Fruit fly (Drosophila melanogaster) whole organism, wandering third instar larva: Measurements from ENCODE around the gene DnaJ-H.

Source experiments
- Abd-B ChIP-seq: fragments of >200 bp; optimal IDR thresholded peaks from 2 replicates; lab custom pipeline; 2017; ENCODE audit warnings: missing biosample characterization, missing genetic modification characterization
- CG32264 ChIP-seq: fragments of 200-800 bp; sonication (Bioruptor generic); optimal IDR thresholded peaks from 2 replicates; lab custom pipeline; 2016; ENCODE audit warnings: missing biosample characterization, missing genetic modification characterization
- CG9705 ChIP-seq: fragments of 200-800 bp; sonication (Bioruptor generic); optimal IDR thresholded peaks from 2 replicates; lab custom pipeline; 2018; ENCODE audit warnings: missing biosample characterization, mild to moderate bottlenecking, missing genetic modification characterization
- HLH106 ChIP-seq: fragments of 200-800 bp; optimal IDR thresholded peaks from 3 replicates; lab custom pipeline; 2019; ENCODE audit warnings: missing biosample characterization, mild to moderate bottlenecking, missing genetic modification characterization, moderate library complexity
- Hr78 ChIP-seq: fragments of >200 bp; optimal IDR thresholded peaks from 2 replicates; lab custom pipeline; 2017; ENCODE audit warnings: missing biosample characterization, missing genetic modification characterization
- Jra ChIP-seq: sonication (Bioruptor generic); optimal IDR thresholded peaks from 2 replicates; lab custom pipeline; 2016; ENCODE audit warnings: missing biosample characterization, missing genetic modification characterization
- N ChIP-seq: fragments of >200 bp; optimal IDR thresholded peaks from 2 replicates; lab custom pipeline; 2018; ENCODE audit warnings: missing biosample characterization, missing external identifiers, missing genetic modification characterization
- Rel ChIP-seq, 2 experiments: fragments of 200-800 bp; sonication (Bioruptor generic) in 1 of 2; optimal IDR thresholded peaks; 2 replicates in 1 of 2; 3 replicates in 1 of 2; lab custom pipeline; 2016 to 2019; ENCODE audit warnings: mild to moderate bottlenecking in 2 of 2, missing biosample characterization in 2 of 2, missing genetic modification characterization in 2 of 2, moderate library complexity in 1 of 2
- Vsx2 ChIP-seq: fragments of 200-300, 225-300 bp; sonication (Bioruptor generic); optimal IDR thresholded peaks from 2 replicates; lab custom pipeline; 2018; ENCODE audit warnings: missing biosample characterization, missing genetic modification characterization; ENCODE audit not compliant: partially characterized antibody
- br ChIP-seq: fragments of 200-800 bp; sonication (Bioruptor generic); optimal IDR thresholded peaks from 2 replicates; lab custom pipeline; 2016; ENCODE audit warnings: missing biosample characterization, missing genetic modification characterization
- dmrt93B ChIP-seq: fragments of 200-800 bp; sonication (Bioruptor generic); optimal IDR thresholded peaks from 2 replicates; lab custom pipeline; 2018; ENCODE audit warnings: missing biosample characterization, mild to moderate bottlenecking, missing genetic modification characterization
- dsf ChIP-seq: sonication (Bioruptor generic); optimal IDR thresholded peaks from 2 replicates; lab custom pipeline; 2016; ENCODE audit warnings: missing biosample characterization, missing genetic modification characterization, borderline replicate concordance
- ey ChIP-seq: fragments of 200-800 bp; sonication (Bioruptor generic); optimal IDR thresholded peaks from 2 replicates; lab custom pipeline; 2016; ENCODE audit warnings: missing biosample characterization, missing genetic modification characterization
- foxo ChIP-seq, 2 experiments: fragments of 200-800 bp; sonication (Bioruptor generic); optimal IDR thresholded peaks; 2 replicates in 1 of 2; 3 replicates in 1 of 2; lab custom pipeline; 2016 to 2017; ENCODE audit warnings: missing biosample characterization in 2 of 2, missing genetic modification characterization in 2 of 2
- fru ChIP-seq: fragments of 200-800 bp; sonication (Bioruptor generic); optimal IDR thresholded peaks from 3 replicates; lab custom pipeline; 2016; ENCODE audit warnings: missing biosample characterization, mild to moderate bottlenecking, missing genetic modification characterization
- h ChIP-seq: fragments of 200-800 bp; sonication (Bioruptor generic); optimal IDR thresholded peaks from 3 replicates; lab custom pipeline; 2016; ENCODE audit warnings: missing biosample characterization, mild to moderate bottlenecking, missing genetic modification characterization
- jim ChIP-seq: fragments of 175-275, 200-325 bp; sonication (Bioruptor generic); optimal IDR thresholded peaks from 2 replicates; lab custom pipeline; 2016; ENCODE audit warnings: missing biosample characterization, mild to moderate bottlenecking, missing genetic modification characterization
- lola ChIP-seq: fragments of >200 bp; optimal IDR thresholded peaks from 2 replicates; lab custom pipeline; 2017; ENCODE audit warnings: missing biosample characterization, missing genetic modification characterization
- pan ChIP-seq: fragments of >200 bp; optimal IDR thresholded peaks from 2 replicates; lab custom pipeline; 2017
- rgr ChIP-seq: fragments of 200-800 bp; sonication (Bioruptor generic); optimal IDR thresholded peaks from 3 replicates; lab custom pipeline; 2016; ENCODE audit warnings: missing biosample characterization, mild to moderate bottlenecking, missing genetic modification characterization
- sage ChIP-seq: fragments of 200-800 bp; sonication (Bioruptor generic); optimal IDR thresholded peaks from 2 replicates; lab custom pipeline; 2016; ENCODE audit warnings: missing biosample characterization, mild to moderate bottlenecking, missing genetic modification characterization
- sv ChIP-seq: fragments of 200-800 bp; sonication (Bioruptor generic); optimal IDR thresholded peaks from 3 replicates; lab custom pipeline; 2016; ENCODE audit warnings: missing biosample characterization, missing genetic modification characterization
- woc ChIP-seq: sonication (Bioruptor generic); optimal IDR thresholded peaks from 2 replicates; lab custom pipeline; 2016; ENCODE audit warnings: missing biosample characterization, mild to moderate bottlenecking, missing genetic modification characterization

Gene DnaJ-H

dm6 chr2L:13119034-13119433 lies 46.8 kb downstream of the DnaJ-H start, which contains the start of the genes CG44198 and CG43050:
CG44198 (minus strand) TSS chr2L:13119134.
CG43050 (plus strand) TSS chr2L:13119294.
- TF ChIP-seq br (GFP tag; lab: Kevin White, UChicago) (no peak), pan (lab: Kevin White, UChicago) (no peak), HLH106 (no peak), lola (GFP tag; lab: Kevin White, UChicago) (no peak), dsf (GFP tag; lab: Kevin White, UChicago) (no peak)

dm6 chr2L:13116738-13117137 lies 49.1 kb downstream of the DnaJ-H start:
- TF ChIP-seq sv (GFP tag; lab: Kevin White, UChicago) (no peak), fru (GFP tag; lab: Kevin White, UChicago) (no peak)

dm6 chr2L:13113580-13113979 lies 52.3 kb downstream of the DnaJ-H start:
- TF ChIP-seq br (GFP tag; lab: Kevin White, UChicago) (no peak), woc (GFP tag; lab: Kevin White, UChicago) (no peak), N (GFP tag; lab: Kevin White, UChicago) (no peak), ey (GFP tag; lab: Kevin White, UChicago) (no peak), h (GFP tag; lab: Kevin White, UChicago) (no peak), Vsx2 (GFP tag; lab: Kevin White, UChicago) (no peak), CG32264 (GFP tag; lab: Kevin White, UChicago) (no peak), Jra (no peak), Hr78 (no peak), CG9705 (no peak), dmrt93B (GFP tag; lab: Kevin White, UChicago) (no peak), sage (GFP tag; lab: Kevin White, UChicago) (no peak), foxo (GFP tag; optimal IDR thresholded peaks at IDR 0.05; lab: Kevin White, UChicago) (no peak), rgr (GFP tag; lab: Kevin White, UChicago) (no peak), jim (GFP tag; lab: Kevin White, UChicago) (no peak), Abd-B (GFP tag; lab: Kevin White, UChicago) (no peak), Rel (GFP tag; optimal IDR thresholded peaks at IDR 0.05; lab: Kevin White, UChicago) (no peak), Rel (tag; optimal IDR thresholded peaks at IDR 0.05; lab: Kevin White, UChicago) (no peak), pan (lab: Kevin White, UChicago) (no peak)
